Worm (Caenorhabditis elegans): Measurements from ENCODE around the gene hmg-12.

ce11 chrII:11960596-11961217 is 44.4 kb downstream of the hmg-12 start:
- TF ChIP-seq nhr-41 (GFP tag; IDR thresholded peaks at IDR 0.05), result peak; percentile 97
- peak; percentile 94 for TF ChIP-seq lin-38 (GFP tag; IDR thresholded peaks at IDR 0.05)
- TF ChIP-seq nhr-237 (tag; optimal IDR thresholded peaks at IDR 0.05), result no peak
- TF ChIP-seq lsy-2 (tag; optimal IDR thresholded peaks at IDR 0.05), result peak; percentile 11 to 56
- TF ChIP-seq ama-1 (optimal IDR thresholded peaks at IDR 0.05), result no peak
- TF ChIP-seq skn-1 (tag; optimal IDR thresholded peaks at IDR 0.05), result no peak
- peak; percentile 45 for TF ChIP-seq R02D3.7 (tag; optimal IDR thresholded peaks at IDR 0.05)
- peak; percentile 84 for TF ChIP-seq mxl-3 (GFP tag; optimal IDR thresholded peaks at IDR 0.05)
- TF ChIP-seq ztf-11 (tag; optimal IDR thresholded peaks at IDR 0.05), result no peak
- TF ChIP-seq nhr-77 (tag; optimal IDR thresholded peaks at IDR 0.05), result peak; percentile 16

Data from whole organism, L4 larva.